Worm (Caenorhabditis elegans) whole organism, L2 larva: ENCODE data around the gene nrde-1.
A peak's percentile ranks its signal among the peaks of the same experiment; 100 is the strongest.

Source experiments
- C34F6.9 ChIP-seq: fragments of 150-350 bp; optimal IDR thresholded peaks from 2 replicates; lab custom pipeline; 2014; ENCODE audit warnings: missing biosample characterization, missing genetic modification characterization
- F13H6.1 ChIP-seq: sonication (generic microtip); optimal IDR thresholded peaks from 2 replicates; lab custom pipeline; 2016; ENCODE audit warnings: missing genetic modification characterization, missing compliant biosample characterization
- R02D3.7 ChIP-seq: fragments of 150-350 bp; optimal IDR thresholded peaks from 2 replicates; lab custom pipeline; 2014; ENCODE audit warnings: missing biosample characterization, missing genetic modification characterization
- ama-1 ChIP-seq: fragments of 150-350 bp; optimal IDR thresholded peaks from 2 replicates; lab custom pipeline; 2018; ENCODE audit warnings: inconsistent platforms
- ceh-16 ChIP-seq: fragments of 150-350 bp; optimal IDR thresholded peaks from 2 replicates; lab custom pipeline; 2014; ENCODE audit warnings: missing biosample characterization, missing genetic modification characterization
- ceh-82 ChIP-seq: fragments of 150-350 bp; optimal IDR thresholded peaks from 2 replicates; lab custom pipeline; 2014; ENCODE audit warnings: missing biosample characterization, missing genetic modification characterization
- dmd-4 ChIP-seq: sonication (generic microtip); optimal IDR thresholded peaks from 2 replicates; lab custom pipeline; 2017; ENCODE audit warnings: missing biosample characterization, missing genetic modification characterization
- elt-3 ChIP-seq: sonication (generic microtip); optimal IDR thresholded peaks from 2 replicates; lab custom pipeline; 2017; ENCODE audit warnings: missing biosample characterization, missing genetic modification characterization
- fos-1 ChIP-seq: fragments of 150-350 bp; optimal IDR thresholded peaks from 2 replicates; lab custom pipeline; 2014; ENCODE audit warnings: missing biosample characterization, missing genetic modification characterization
- gmeb-1 ChIP-seq: fragments of 150-350 bp; optimal IDR thresholded peaks from 2 replicates; lab custom pipeline; 2014; ENCODE audit warnings: missing biosample characterization, missing genetic modification characterization
- lin-11 ChIP-seq: fragments of 150-350 bp; sonication (generic microtip); optimal IDR thresholded peaks from 2 replicates; lab custom pipeline; 2014; ENCODE audit warnings: missing biosample characterization, missing genetic modification characterization, inconsistent platforms, mixed read lengths
- lin-13 ChIP-seq: fragments of 150-350 bp; optimal IDR thresholded peaks from 2 replicates; lab custom pipeline; 2014; ENCODE audit warnings: missing biosample characterization, missing genetic modification reagents, missing genetic modification characterization
- lin-39 ChIP-seq: fragments of 150-350 bp; optimal IDR thresholded peaks from 2 replicates; lab custom pipeline; 2014; ENCODE audit warnings: missing biosample characterization, missing genetic modification reagents, missing genetic modification characterization
- lsy-2 ChIP-seq, 2 experiments: fragments of 150-350 bp in 1 of 2; sonication (generic microtip) in 1 of 2; optimal IDR thresholded peaks; 2 replicates each; lab custom pipeline; 2014 to 2017; ENCODE audit warnings: missing biosample characterization in 2 of 2, missing genetic modification characterization in 2 of 2
- mab-5 ChIP-seq: fragments of 150-350 bp; optimal IDR thresholded peaks from 2 replicates; lab custom pipeline; 2014; ENCODE audit warnings: missing biosample characterization, missing genetic modification characterization
- mbf-1 ChIP-seq: sonication (generic microtip); optimal IDR thresholded peaks from 2 replicates; lab custom pipeline; 2017; ENCODE audit warnings: missing biosample characterization, missing genetic modification characterization
- nhr-11 ChIP-seq: fragments of 150-350 bp; optimal IDR thresholded peaks from 2 replicates; lab custom pipeline; 2014; ENCODE audit warnings: missing biosample characterization, missing genetic modification characterization
- nhr-12 ChIP-seq: fragments of 150-350 bp; optimal IDR thresholded peaks from 2 replicates; lab custom pipeline; 2014; ENCODE audit warnings: missing biosample characterization, missing genetic modification characterization
- nhr-129 ChIP-seq: fragments of 150-350 bp; optimal IDR thresholded peaks from 2 replicates; lab custom pipeline; 2014; ENCODE audit warnings: missing biosample characterization, missing genetic modification characterization
- nhr-21 ChIP-seq: fragments of 150-350 bp; optimal IDR thresholded peaks from 2 replicates; lab custom pipeline; 2014; ENCODE audit warnings: missing biosample characterization, missing genetic modification characterization
- nhr-23 ChIP-seq: fragments of 150-350 bp; optimal IDR thresholded peaks from 2 replicates; lab custom pipeline; 2014; ENCODE audit warnings: missing biosample characterization, missing genetic modification reagents, missing genetic modification characterization
- nhr-237 ChIP-seq: fragments of 150-350 bp; optimal IDR thresholded peaks from 2 replicates; lab custom pipeline; 2014; ENCODE audit warnings: missing biosample characterization, missing genetic modification characterization
- nhr-77 ChIP-seq: fragments of 150-350 bp; optimal IDR thresholded peaks from 2 replicates; lab custom pipeline; 2014; ENCODE audit warnings: missing biosample characterization, missing genetic modification characterization
- sem-4 ChIP-seq: fragments of 150-350 bp; optimal IDR thresholded peaks from 2 replicates; lab custom pipeline; 2014; ENCODE audit warnings: missing biosample characterization, missing genetic modification reagents, missing genetic modification characterization
- skn-1 ChIP-seq: sonication (generic microtip); optimal IDR thresholded peaks from 2 replicates; lab custom pipeline; 2017; ENCODE audit warnings: missing biosample characterization, missing genetic modification characterization
- sma-3 ChIP-seq: sonication (generic microtip); optimal IDR thresholded peaks from 2 replicates; lab custom pipeline; 2016; ENCODE audit warnings: missing genetic modification reagents, missing genetic modification characterization, missing compliant biosample characterization
- sma-9 ChIP-seq, 2 experiments: fragments of 150-350 bp in 1 of 2; sonication (generic microtip) in 1 of 2; optimal IDR thresholded peaks; 2 replicates each; lab custom pipeline; 2014 to 2016; ENCODE audit warnings: missing genetic modification characterization in 2 of 2, mild to moderate bottlenecking in 1 of 2, missing biosample characterization in 1 of 2, missing compliant biosample characterization in 1 of 2, missing genetic modification reagents in 1 of 2, moderate library complexity in 1 of 2
- snpc-4 ChIP-seq: fragments of 150-350 bp; optimal IDR thresholded peaks from 2 replicates; lab custom pipeline; 2014; ENCODE audit warnings: missing biosample characterization, missing genetic modification characterization
- unc-39 ChIP-seq: fragments of 150-350 bp; optimal IDR thresholded peaks from 2 replicates; lab custom pipeline; 2014; ENCODE audit warnings: missing biosample characterization, missing genetic modification characterization
- unc-55 ChIP-seq: fragments of 150-350 bp; sonication (generic microtip); optimal IDR thresholded peaks from 3 replicates; lab custom pipeline; 2014; ENCODE audit warnings: missing biosample characterization, missing genetic modification reagents, missing genetic modification characterization
- unc-62 ChIP-seq: fragments of 150-350 bp; optimal IDR thresholded peaks from 2 replicates; lab custom pipeline; 2014; ENCODE audit warnings: missing biosample characterization, missing genetic modification reagents, missing genetic modification characterization
- zag-1 ChIP-seq: fragments of 150-350 bp; optimal IDR thresholded peaks from 2 replicates; lab custom pipeline; 2014; ENCODE audit warnings: missing biosample characterization, missing genetic modification characterization
- ztf-1 ChIP-seq: fragments of 200-800 bp; sonication (Bioruptor generic); conservative IDR thresholded peaks from 2 replicates; pipeline ENCODE4 v1.3.6; 2022; ENCODE audit warnings: missing genetic modification characterization, missing compliant biosample characterization
- ztf-11 ChIP-seq: sonication (generic microtip); optimal IDR thresholded peaks from 2 replicates; lab custom pipeline; 2017; ENCODE audit warnings: missing biosample characterization, missing genetic modification characterization
- ztf-4 ChIP-seq: fragments of 150-350 bp; optimal IDR thresholded peaks from 2 replicates; lab custom pipeline; 2014; ENCODE audit warnings: missing biosample characterization, missing genetic modification characterization

Gene nrde-1

ce11 chrIII:3729520-3729919 is 16.3 kb downstream of the nrde-1 start, which contains the start of gene F34D10.9:
Gene F34D10.9 (minus strand): TSS chrIII:3729620.
- TF ChIP-seq fos-1 (tag; lab: Kevin White, UChicago) (no peak), ama-1 (lab: Kevin White, UChicago) (no peak), nhr-12 (no peak), F13H6.1 (tag; lab: Kevin White, UChicago) (no peak), snpc-4 (tag; lab: Kevin White, UChicago) (no peak), elt-3 (tag; lab: Kevin White, UChicago) (no peak), dmd-4 (tag; lab: Kevin White, UChicago) (no peak), sma-9 (GFP tag; optimal IDR thresholded peaks at IDR 0.05; lab: Kevin White, UChicago) (no peak), sma-9 (tag; optimal IDR thresholded peaks at IDR 0.05; lab: Kevin White, UChicago) (no peak), sem-4 (tag; lab: Kevin White, UChicago) (no peak), lin-13 (no peak), sma-3 (no peak), mab-5 (tag; lab: Kevin White, UChicago) (no peak), nhr-237 (tag; lab: Kevin White, UChicago) (no peak), lin-11 (tag; lab: Kevin White, UChicago) (no peak), skn-1 (tag; lab: Kevin White, UChicago) (no peak), lin-39 (no peak)

ce11 chrIII:3730475-3730874 is 17.2 kb downstream of the nrde-1 start, which contains the start of gene F34D10.8:
Gene F34D10.8 (plus strand): TSS chrIII:3730775.
- TF ChIP-seq unc-55 (GFP tag; lab: Kevin White, UChicago) (no peak), unc-39 (tag; lab: Kevin White, UChicago) (no peak), nhr-77 (tag; lab: Kevin White, UChicago) (no peak), ztf-1 (no peak), nhr-11 (tag; lab: Kevin White, UChicago) (no peak), nhr-129 (tag; lab: Kevin White, UChicago) (no peak), mab-5 (tag; lab: Kevin White, UChicago) (no peak), C34F6.9 (tag; lab: Kevin White, UChicago) (no peak)

ce11 chrIII:3734007-3734406 is 20.7 kb downstream of the nrde-1 start, which contains the start of gene F34D10.3:
Gene F34D10.3 (plus strand): TSS chrIII:3734255.
- TF ChIP-seq zag-1 (tag; lab: Kevin White, UChicago) (no peak), nhr-237 (tag; lab: Kevin White, UChicago) (no peak), C34F6.9 (tag; lab: Kevin White, UChicago) (peak; percentile 30), unc-39 (tag; lab: Kevin White, UChicago) (no peak), unc-55 (GFP tag; lab: Kevin White, UChicago) (peak; percentile 53), nhr-129 (tag; lab: Kevin White, UChicago) (peak; percentile 16), lsy-2 (tag; optimal IDR thresholded peaks at IDR 0.05; lab: Kevin White, UChicago) (peak in 1 of 2 experiments; percentile 3), ztf-4 (no peak), lin-11 (tag; lab: Kevin White, UChicago) (no peak)

- peak; percentile 38 for TF ChIP-seq gmeb-1
- TF ChIP-seq unc-55 (GFP tag; lab: Kevin White, UChicago): peak; percentile 43
- peak; percentile 9 for TF ChIP-seq nhr-129 (tag; lab: Kevin White, UChicago)
- TF ChIP-seq C34F6.9 (tag; lab: Kevin White, UChicago): peak; percentile 49
- TF ChIP-seq zag-1 (tag; lab: Kevin White, UChicago): no peak
- no peak for TF ChIP-seq mab-5 (tag; lab: Kevin White, UChicago)
- TF ChIP-seq lsy-2 (tag; optimal IDR thresholded peaks at IDR 0.05; lab: Kevin White, UChicago): peak in 1 of 2 experiments; percentile 30
These were observed 21.7 kb downstream of the nrde-1 start, which contains the start of gene evl-18 for ce11 chrIII:3734990-3735389. Gene evl-18 (minus strand): TSS chrIII:3735039.

ce11 chrIII:3735509-3736255 is 22.4 kb downstream of the nrde-1 start:
- no peak for TF ChIP-seq snpc-4 (tag; lab: Kevin White, UChicago)
- TF ChIP-seq ama-1 (lab: Kevin White, UChicago): peak; percentile 80
- no peak for TF ChIP-seq mab-5 (tag; lab: Kevin White, UChicago)
- peak in 1 of 2 experiments; percentile 21 for TF ChIP-seq lsy-2 (tag; optimal IDR thresholded peaks at IDR 0.05; lab: Kevin White, UChicago)
- TF ChIP-seq nhr-21 (tag; lab: Kevin White, UChicago): no peak
- TF ChIP-seq unc-62 (GFP tag; lab: Kevin White, UChicago): no peak
- TF ChIP-seq zag-1 (tag; lab: Kevin White, UChicago): no peak
- no peak for TF ChIP-seq ceh-82
- TF ChIP-seq C34F6.9 (tag; lab: Kevin White, UChicago): peak; percentile 20
- no peak for TF ChIP-seq nhr-23
- TF ChIP-seq ceh-16 (tag; lab: Kevin White, UChicago): no peak
- TF ChIP-seq lin-39: no peak
- no peak for TF ChIP-seq lin-13
- no peak for TF ChIP-seq nhr-12
- no peak for TF ChIP-seq R02D3.7 (tag; lab: Kevin White, UChicago)
- TF ChIP-seq nhr-77 (tag; lab: Kevin White, UChicago): no peak
- TF ChIP-seq sma-3: no peak
- TF ChIP-seq lin-11 (tag; lab: Kevin White, UChicago): no peak
- no peak for TF ChIP-seq mbf-1 (tag; lab: Kevin White, UChicago)
- no peak for TF ChIP-seq ztf-4
- TF ChIP-seq nhr-129 (tag; lab: Kevin White, UChicago): peak; percentile 20
- no peak for TF ChIP-seq ztf-11
